Worm (Caenorhabditis elegans) whole organism, L4 larva: Measurements from ENCODE around the gene nlp-34.

Experiments
- F10B5.3 ChIP-seq: sonication (generic microtip); optimal IDR thresholded peaks from 2 replicates; lab custom pipeline; 2016; ENCODE audit warnings: mild to moderate bottlenecking, missing genetic modification characterization, missing compliant biosample characterization
- F26F4.8 ChIP-seq: fragments of 200-800 bp; sonication (Bioruptor generic); conservative IDR thresholded peaks from 2 replicates; pipeline ENCODE4 v1.3.6; 2022; ENCODE audit warnings: missing genetic modification characterization, missing compliant biosample characterization
- F49E8.2 ChIP-seq: sonication (generic microtip); optimal IDR thresholded peaks from 2 replicates; lab custom pipeline; 2016; ENCODE audit warnings: missing compliant biosample characterization, mild to moderate bottlenecking, missing genetic modification characterization, borderline replicate concordance
- T20F7.1 ChIP-seq: fragments of 200-800 bp; sonication (Bioruptor generic); optimal IDR thresholded peaks from 2 replicates; lab custom pipeline; 2018; ENCODE audit warnings: mild to moderate bottlenecking, missing genetic modification characterization, missing compliant biosample characterization
- T26A8.4 ChIP-seq: fragments of 200-800 bp; sonication (Bioruptor generic); IDR thresholded peaks from 2 replicates; pipeline ENCODE4 v1.3.6; 2022; ENCODE audit warnings: missing genetic modification characterization, missing compliant biosample characterization
- Y5F2A.4 ChIP-seq: fragments of 200-800 bp; sonication (Bioruptor generic); optimal IDR thresholded peaks from 2 replicates; lab custom pipeline; 2018; ENCODE audit warnings: mild to moderate bottlenecking, missing genetic modification characterization, missing compliant biosample characterization
- Y75B8A.6 ChIP-seq: fragments of 200-800 bp; sonication (Bioruptor generic); IDR thresholded peaks from 2 replicates; pipeline ENCODE4 v1.3.6; 2022; ENCODE audit warnings: missing genetic modification reagents, missing genetic modification characterization, missing compliant biosample characterization
- ZK546.5 ChIP-seq, 2 experiments: sonication (generic microtip); optimal IDR thresholded peaks; 2 replicates each; lab custom pipeline; 2017; ENCODE audit warnings: missing biosample characterization in 2 of 2, missing genetic modification characterization in 2 of 2
- aha-1 ChIP-seq: fragments of 150-350 bp; peaks from one replicate; lab custom pipeline; 2014; ENCODE audit warnings: missing biosample characterization, missing genetic modification characterization
- aly-2 ChIP-seq: sonication (generic microtip); optimal IDR thresholded peaks from 2 replicates; lab custom pipeline; 2018; ENCODE audit warnings: missing biosample characterization, missing genetic modification characterization
- ama-1 ChIP-seq: fragments of 150-350 bp; optimal IDR thresholded peaks from 2 replicates; lab custom pipeline; 2014; ENCODE audit warnings: inconsistent platforms, mixed read lengths
- arid-1 ChIP-seq: fragments of 200-800 bp; sonication (Bioruptor generic); conservative IDR thresholded peaks from 2 replicates; pipeline ENCODE4 v1.3.6; 2022; ENCODE audit warnings: missing genetic modification reagents, missing genetic modification characterization, missing compliant biosample characterization
- attf-4 ChIP-seq: sonication (generic microtip); optimal IDR thresholded peaks from 3 replicates; lab custom pipeline; 2017; ENCODE audit warnings: missing biosample characterization, missing genetic modification characterization
- ceh-20 ChIP-seq: fragments of 200-800 bp; sonication (Bioruptor generic); IDR thresholded peaks from 2 replicates; pipeline ENCODE4 v1.3.6; 2022; ENCODE audit warnings: missing genetic modification reagents, missing genetic modification characterization, missing compliant biosample characterization
- ceh-32 ChIP-seq: sonication (generic microtip); optimal IDR thresholded peaks from 2 replicates; lab custom pipeline; 2016; ENCODE audit warnings: mild to moderate bottlenecking, missing genetic modification characterization, missing compliant biosample characterization; ENCODE audit not compliant: poor library complexity
- ces-1 ChIP-seq: fragments of 150-350 bp; sonication (generic microtip); optimal IDR thresholded peaks from 4 replicates; lab custom pipeline; 2014; ENCODE audit warnings: missing biosample characterization, missing genetic modification reagents, missing genetic modification characterization
- daf-12 ChIP-seq: fragments of 150-350 bp; optimal IDR thresholded peaks from 2 replicates; lab custom pipeline; 2014; ENCODE audit warnings: missing biosample characterization, missing genetic modification reagents, missing genetic modification characterization
- daf-16 ChIP-seq, 3 experiments: sonication (generic microtip); optimal IDR thresholded peaks; 2 replicates each; lab custom pipeline; 2016 to 2017; ENCODE audit warnings: missing genetic modification characterization in 3 of 3, missing genetic modification reagents in 3 of 3, mild to moderate bottlenecking in 2 of 3, missing compliant biosample characterization in 2 of 3, missing biosample characterization in 1 of 3, moderate library complexity in 1 of 3
- daf-8 ChIP-seq: fragments of 200-800 bp; sonication (Bioruptor generic); IDR thresholded peaks from 2 replicates; pipeline ENCODE4 v1.3.6; 2022; ENCODE audit warnings: missing genetic modification characterization, missing compliant biosample characterization
- dmd-6 ChIP-seq: fragments of 200-800 bp; sonication (Bioruptor generic); IDR thresholded peaks from 2 replicates; pipeline ENCODE4 v1.3.6; 2022; ENCODE audit warnings: missing genetic modification reagents, missing genetic modification characterization, missing compliant biosample characterization
- dpl-1 ChIP-seq: fragments of 150-350 bp; optimal IDR thresholded peaks from 2 replicates; lab custom pipeline; 2014; ENCODE audit warnings: missing biosample characterization, missing genetic modification reagents, missing genetic modification characterization
- dve-1 ChIP-seq: sonication (generic microtip); optimal IDR thresholded peaks from 2 replicates; lab custom pipeline; 2017; ENCODE audit warnings: antibody characterized with exemption, mild to moderate bottlenecking, missing genetic modification characterization, missing compliant biosample characterization; ENCODE audit not compliant: insufficient read depth
- egl-27 ChIP-seq: sonication (generic microtip); optimal IDR thresholded peaks from 3 replicates; lab custom pipeline; 2017; ENCODE audit warnings: missing biosample characterization, missing genetic modification reagents, missing genetic modification characterization
- hlh-11 ChIP-seq: fragments of 200-800 bp; sonication (Bioruptor generic); optimal IDR thresholded peaks from 2 replicates; lab custom pipeline; 2018; ENCODE audit warnings: mild to moderate bottlenecking, missing genetic modification characterization, missing compliant biosample characterization
- hlh-30 ChIP-seq: sonication (generic microtip); optimal IDR thresholded peaks from 2 replicates; lab custom pipeline; 2017; ENCODE audit warnings: antibody characterized with exemption, mild to moderate bottlenecking, missing genetic modification characterization, missing compliant biosample characterization; ENCODE audit not compliant: insufficient read depth
- jun-1 ChIP-seq: fragments of 150-350 bp; optimal IDR thresholded peaks from 2 replicates; lab custom pipeline; 2014; ENCODE audit warnings: missing biosample characterization, missing genetic modification reagents, missing genetic modification characterization
- lin-1 ChIP-seq: fragments of 200-800 bp; sonication (Bioruptor generic); IDR thresholded peaks from 2 replicates; pipeline ENCODE4 v1.3.6; 2022; ENCODE audit warnings: missing genetic modification reagents, missing genetic modification characterization, missing compliant biosample characterization
- lin-13 ChIP-seq: fragments of 150-350 bp; optimal IDR thresholded peaks from 2 replicates; lab custom pipeline; 2014; ENCODE audit warnings: missing biosample characterization, missing genetic modification reagents, missing genetic modification characterization
- lin-29 ChIP-seq: fragments of 200-800 bp; sonication (Bioruptor generic); IDR thresholded peaks from 2 replicates; pipeline ENCODE4 v1.3.6; 2022; ENCODE audit warnings: missing genetic modification reagents, missing genetic modification characterization, missing compliant biosample characterization
- lin-39 ChIP-seq: fragments of 150-350 bp; optimal IDR thresholded peaks from 2 replicates; lab custom pipeline; 2014; ENCODE audit warnings: missing biosample characterization, missing genetic modification reagents, missing genetic modification characterization
- lir-3 ChIP-seq: sonication (generic microtip); optimal IDR thresholded peaks from 2 replicates; lab custom pipeline; 2016; ENCODE audit warnings: mild to moderate bottlenecking, missing genetic modification characterization, missing compliant biosample characterization
- mdt-29 ChIP-seq: fragments of 200-800 bp; sonication (Bioruptor generic); IDR thresholded peaks from 2 replicates; pipeline ENCODE4 v1.3.6; 2022; ENCODE audit warnings: missing genetic modification reagents, missing genetic modification characterization, missing compliant biosample characterization
- mep-1 ChIP-seq: fragments of 150-350 bp; sonication (generic microtip); optimal IDR thresholded peaks from 3 replicates; lab custom pipeline; 2014; ENCODE audit warnings: missing biosample characterization, missing genetic modification characterization
- mxl-3 ChIP-seq: fragments of 200-800 bp; sonication (Bioruptor generic); optimal IDR thresholded peaks from 2 replicates; lab custom pipeline; 2018; ENCODE audit warnings: mild to moderate bottlenecking, missing genetic modification characterization, missing compliant biosample characterization
- nhr-102 ChIP-seq: sonication (generic microtip); optimal IDR thresholded peaks from 2 replicates; lab custom pipeline; 2016; ENCODE audit warnings: mild to moderate bottlenecking, missing genetic modification characterization, moderate library complexity, missing compliant biosample characterization
- nhr-11 ChIP-seq: fragments of 150-350 bp; optimal IDR thresholded peaks from 2 replicates; lab custom pipeline; 2014; ENCODE audit warnings: missing biosample characterization, missing genetic modification characterization
- nhr-111 ChIP-seq: fragments of 200-800 bp; sonication (Bioruptor generic); optimal IDR thresholded peaks from 2 replicates; lab custom pipeline; 2018; ENCODE audit warnings: mild to moderate bottlenecking, missing genetic modification characterization, missing compliant biosample characterization
- nhr-28 ChIP-seq: fragments of 150-350 bp; optimal IDR thresholded peaks from 2 replicates; lab custom pipeline; 2014; ENCODE audit warnings: missing biosample characterization, missing genetic modification characterization
- nhr-42 ChIP-seq: fragments of 200-800 bp; sonication (Bioruptor generic); IDR thresholded peaks from 2 replicates; pipeline ENCODE4 v1.3.6; 2022; ENCODE audit warnings: missing genetic modification characterization, missing compliant biosample characterization
- nhr-48 ChIP-seq: sonication (generic microtip); optimal IDR thresholded peaks from 2 replicates; lab custom pipeline; 2016; ENCODE audit warnings: mild to moderate bottlenecking, missing genetic modification characterization, missing compliant biosample characterization
- pha-4 ChIP-seq, 2 experiments: fragments of 150-350 bp in 1 of 2; fragments of 200-800 bp in 1 of 2; sonication (Bioruptor generic) in 1 of 2; IDR thresholded peaks in 1 of 2; optimal IDR thresholded peaks in 1 of 2; 2 replicates each; pipeline versions ENCODE4 v1.3.6 to Lab custom; 2014 to 2022; ENCODE audit warnings: missing genetic modification characterization in 2 of 2, missing genetic modification reagents in 2 of 2, missing biosample characterization in 1 of 2, missing compliant biosample characterization in 1 of 2
- pqm-1 ChIP-seq: sonication (generic microtip); optimal IDR thresholded peaks from 2 replicates; lab custom pipeline; 2017; ENCODE audit warnings: missing biosample characterization, missing genetic modification characterization
- rbr-2 ChIP-seq: sonication (generic microtip); optimal IDR thresholded peaks from 2 replicates; lab custom pipeline; 2016; ENCODE audit warnings: missing genotype, missing genetic modification characterization, missing compliant biosample characterization
- saeg-2 ChIP-seq: fragments of 200-800 bp; sonication (Bioruptor generic); IDR thresholded peaks from 2 replicates; pipeline ENCODE4 v1.3.6; 2022; ENCODE audit warnings: missing genetic modification reagents, missing genetic modification characterization, missing compliant biosample characterization
- sdz-12 ChIP-seq: fragments of 200-800 bp; sonication (Bioruptor generic); optimal IDR thresholded peaks from 2 replicates; lab custom pipeline; 2018; ENCODE audit warnings: mild to moderate bottlenecking, missing genetic modification characterization, missing compliant biosample characterization
- set-16 ChIP-seq: fragments of 200-800 bp; sonication (Bioruptor generic); IDR thresholded peaks from 2 replicates; pipeline ENCODE4 v1.3.6; 2022; ENCODE audit warnings: missing genetic modification reagents, missing genetic modification characterization, missing compliant biosample characterization
- tra-1 ChIP-seq: fragments of 200-800 bp; sonication (Bioruptor generic); IDR thresholded peaks from 2 replicates; pipeline ENCODE4 v1.3.6; 2022; ENCODE audit warnings: missing genetic modification reagents, missing genetic modification characterization, missing compliant biosample characterization
- unc-130 ChIP-seq: sonication (generic microtip); optimal IDR thresholded peaks from 2 replicates; lab custom pipeline; 2016; ENCODE audit warnings: missing genetic modification reagents, missing genetic modification characterization, missing compliant biosample characterization
- unc-39 ChIP-seq: sonication (generic microtip); optimal IDR thresholded peaks from 2 replicates; lab custom pipeline; 2017; ENCODE audit warnings: missing biosample characterization, missing genetic modification characterization
- unc-62 ChIP-seq, 3 experiments: fragments of 150-350 bp in 1 of 3; sonication (generic microtip); optimal IDR thresholded peaks in 2 of 3; peaks in 1 of 3; 1 replicate in 1 of 3; 2 replicates in 2 of 3; lab custom pipeline; 2014 to 2017; ENCODE audit warnings: missing biosample characterization in 3 of 3, missing genetic modification characterization in 3 of 3, missing genetic modification reagents in 3 of 3, missing genotype in 1 of 3
- zfp-2 ChIP-seq: sonication (generic microtip); optimal IDR thresholded peaks from 2 replicates; lab custom pipeline; 2016; ENCODE audit warnings: mild to moderate bottlenecking, missing genetic modification characterization, missing compliant biosample characterization

Gene nlp-34

DNA sequence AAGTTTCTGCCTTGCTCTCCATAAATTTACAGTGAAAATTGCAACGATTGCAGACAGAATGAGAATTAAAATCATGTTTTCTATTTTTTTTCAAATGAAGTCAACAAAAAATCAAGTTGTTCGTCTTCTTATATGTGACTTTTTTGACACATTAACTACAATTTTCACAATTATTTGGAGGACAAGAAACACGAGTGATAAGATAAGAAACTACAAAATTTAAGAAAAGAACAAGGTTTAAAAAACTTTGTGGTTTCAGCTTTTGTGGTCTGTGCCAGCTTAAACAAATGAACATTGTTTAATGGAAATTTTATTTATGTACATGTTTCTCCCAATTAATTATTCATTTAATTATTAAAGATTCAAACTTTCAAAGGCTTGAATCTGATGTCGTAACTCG lies 8.5 kb downstream of the nlp-34 start, which contains the start of gene cyp-34A9:
Gene cyp-34A9 (minus strand): TSS at position 131 of the 400 bp plus-strand sequence.
- TF ChIP-seq ceh-32 (tag; lab: Kevin White, UChicago) (no peak), aly-2 (tag; lab: Kevin White, UChicago) (no peak), dpl-1 (GFP tag; lab: Kevin White, UChicago) (no peak), daf-16 (GFP tag; optimal IDR thresholded peaks at IDR 0.05; lab: Kevin White, UChicago) (no peak), daf-16 (tag; optimal IDR thresholded peaks at IDR 0.05; lab: Kevin White, UChicago) (peak; percentile 88), ZK546.5 (tag; optimal IDR thresholded peaks at IDR 0.05; lab: Kevin White, UChicago) (no peak), nhr-48 (no peak), rbr-2 (tag; lab: Kevin White, UChicago) (no peak), arid-1 (no peak), dve-1 (tag; lab: Kevin White, UChicago) (peak; percentile 75), zfp-2 (tag; lab: Kevin White, UChicago) (no peak), egl-27 (no peak), daf-8 (GFP tag; lab: Robert Waterston, UW) (no peak), daf-12 (tag; lab: Kevin White, UChicago) (no peak), unc-130 (no peak), hlh-30 (tag; lab: Kevin White, UChicago) (peak; percentile 27), lir-3 (tag; lab: Kevin White, UChicago) (no peak), aha-1 (tag; lab: Kevin White, UChicago) (no peak), attf-4 (no peak), mdt-29 (no peak), nhr-111 (GFP tag; lab: Kevin White, UChicago) (no peak), ceh-20 (GFP tag; lab: Robert Waterston, UW) (no peak), Y5F2A.4 (GFP tag; lab: Kevin White, UChicago) (no peak), saeg-2 (no peak), T26A8.4 (GFP tag; lab: Robert Waterston, UW) (no peak), hlh-11 (peak; percentile 56), ces-1 (no peak), unc-39 (tag; lab: Kevin White, UChicago) (no peak), pqm-1 (peak; percentile 64), mep-1 (tag; lab: Kevin White, UChicago) (no peak), set-16 (no peak), sdz-12 (GFP tag; lab: Kevin White, UChicago) (no peak), pha-4 (GFP tag; IDR thresholded peaks at IDR 0.05; lab: Robert Waterston, UW) (no peak), pha-4 (tag; optimal IDR thresholded peaks at IDR 0.05; lab: Kevin White, UChicago) (no peak), T20F7.1 (no peak), nhr-28 (peak; percentile 99), mxl-3 (GFP tag; lab: Kevin White, UChicago) (no peak), tra-1 (GFP tag; lab: Robert Waterston, UW) (no peak), F10B5.3 (tag; lab: Kevin White, UChicago) (no peak), nhr-42 (GFP tag; lab: Robert Waterston, UW) (0 out of 2 replicates have a peak, but pooled peaks have one; percentile 21), nhr-102 (peak; percentile 53), jun-1 (tag; lab: Kevin White, UChicago) (no peak), ama-1 (lab: Kevin White, UChicago) (no peak), lin-29 (GFP tag; lab: Robert Waterston, UW) (no peak), Y75B8A.6 (GFP tag; lab: Robert Waterston, UW) (no peak), dmd-6 (GFP tag; lab: Robert Waterston, UW) (peak; percentile 84), unc-62 (GFP tag; optimal IDR thresholded peaks at IDR 0.05 in 1 of 2; lab: Kevin White, UChicago) (no peak), unc-62 (tag; optimal IDR thresholded peaks at IDR 0.05; lab: Kevin White, UChicago) (no peak), lin-39 (tag; lab: Kevin White, UChicago) (no peak), lin-13 (GFP tag; lab: Kevin White, UChicago) (no peak), nhr-11 (no peak), F49E8.2 (tag; lab: Kevin White, UChicago) (no peak), lin-1 (GFP tag; lab: Robert Waterston, UW) (no peak), F26F4.8 (no peak)
